Worm (Caenorhabditis elegans): Measurements from ENCODE around the gene fbxb-71.

Gene fbxb-71

DNA sequence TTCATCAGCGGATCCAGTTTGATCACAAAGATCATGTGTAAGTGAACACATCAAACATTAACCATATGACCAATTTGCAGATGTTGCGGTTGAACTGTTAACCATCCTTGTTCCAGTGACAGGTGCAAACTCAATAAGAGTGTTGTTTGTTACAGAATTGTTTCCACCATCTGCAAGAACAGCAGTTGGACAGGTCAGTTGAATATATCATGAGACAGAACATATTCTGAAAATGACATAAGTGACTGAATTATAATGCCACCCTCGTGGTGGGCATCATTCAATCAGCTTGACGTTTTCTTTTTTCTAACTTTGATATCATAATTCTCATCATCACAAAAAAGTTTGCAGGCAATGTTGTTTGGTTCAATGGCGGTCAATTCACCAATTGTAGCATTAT, 37.9 kb downstream of the fbxb-71 start:
- no peak for TF ChIP-seq unc-62 (GFP tag; optimal IDR thresholded peaks at IDR 0.05)

DNA sequence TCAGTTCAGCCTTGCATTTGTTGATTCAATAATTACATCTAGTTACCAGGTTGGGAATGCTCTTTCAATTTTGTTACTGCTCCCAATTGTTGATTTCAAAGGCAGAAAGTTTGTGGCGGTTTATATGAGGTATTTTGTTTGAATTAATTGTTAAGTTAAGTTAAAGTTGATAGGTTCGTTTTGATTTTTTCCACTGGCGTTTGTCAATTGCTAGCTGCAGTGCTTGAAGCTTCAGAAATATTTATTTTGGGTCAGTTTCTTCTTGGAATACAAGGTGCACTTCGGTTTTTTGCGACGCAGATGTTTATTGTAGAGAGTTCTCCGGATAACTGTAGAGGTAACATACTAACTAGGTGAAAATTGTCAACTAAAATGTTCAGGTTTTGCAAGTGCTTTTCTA, 39.1 kb downstream of the fbxb-71 start, which contains the start of gene F11D5.5:
F11D5.5 (plus strand) TSS at position 301 of the 400 bp plus-strand sequence.
- no peak for TF ChIP-seq unc-62 (GFP tag; optimal IDR thresholded peaks at IDR 0.05)

DNA sequence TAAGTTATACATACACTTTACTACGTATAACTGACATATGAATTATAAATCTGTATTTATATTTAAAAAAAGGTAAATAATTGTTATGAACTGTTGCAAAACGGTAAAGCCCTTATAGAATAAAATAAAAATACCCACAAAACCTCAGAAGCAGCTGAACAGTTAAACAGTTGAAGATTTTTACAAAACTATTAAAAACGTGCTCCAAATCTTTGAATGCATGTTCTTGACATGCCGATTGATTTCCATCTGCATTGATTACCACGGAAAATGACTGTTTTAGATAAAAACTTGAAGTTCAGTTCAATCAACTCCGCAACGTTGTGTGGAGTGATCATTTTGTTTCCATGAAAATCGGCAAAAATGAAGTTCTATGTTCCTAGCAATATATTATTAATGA, 41.4 kb downstream of the fbxb-71 start, which contains the start of gene F11D5.7:
F11D5.7 (plus strand) TSS at position 301 of the 400 bp plus-strand sequence.
- TF ChIP-seq unc-62 (GFP tag; optimal IDR thresholded peaks at IDR 0.05), result no peak

ce11 chrX:3306594-3307296, 44.0 kb downstream of the fbxb-71 start:
- TF ChIP-seq unc-62 (GFP tag; optimal IDR thresholded peaks at IDR 0.05), result no peak

DNA sequence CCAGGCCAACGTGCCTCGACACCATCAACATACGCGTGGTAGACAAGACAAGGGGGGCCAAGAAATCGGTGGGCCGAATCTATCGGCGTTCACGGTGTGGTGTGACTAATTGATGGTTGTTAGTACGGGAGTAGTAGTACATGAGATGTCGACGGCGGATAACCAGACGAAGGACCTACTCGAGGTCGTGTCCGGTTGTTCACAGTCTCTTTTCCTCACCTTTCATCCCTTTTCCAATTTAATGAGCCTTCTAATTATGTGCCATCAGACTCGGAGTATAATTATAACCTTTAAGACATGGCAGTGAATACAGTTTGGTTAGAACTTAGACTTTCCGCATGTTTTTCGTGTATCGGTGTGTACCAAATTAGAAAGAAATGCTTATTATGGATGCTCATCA, 48.0 kb downstream of the fbxb-71 start:
- no peak for TF ChIP-seq unc-62 (GFP tag; optimal IDR thresholded peaks at IDR 0.05)

Data from whole organism, dauer.